Worm (Caenorhabditis elegans) whole organism, young adult: ENCODE measurements around the gene sbt-1.
A peak's percentile ranks its signal among the peaks of the same experiment; 100 is the strongest.

Experiments used
- D2030.7 ChIP-seq: fragments of 200-800 bp; sonication (Bioruptor generic); IDR thresholded peaks from 2 replicates; pipeline ENCODE4 v1.3.6; 2022; ENCODE audit warnings: missing genetic modification reagents, missing genetic modification characterization, missing compliant biosample characterization
- F23B12.7 ChIP-seq: sonication (generic microtip); optimal IDR thresholded peaks from 2 replicates; lab custom pipeline; 2017; ENCODE audit warnings: missing genetic modification characterization, mild to moderate bottlenecking, missing compliant biosample characterization, antibody characterized with exemption, moderate library complexity; ENCODE audit not compliant: insufficient read depth
- F33H1.4 ChIP-seq: fragments of 200-800 bp; sonication (Bioruptor generic); IDR thresholded peaks from 2 replicates; pipeline ENCODE4 v1.3.6; 2022; ENCODE audit warnings: missing genetic modification reagents, missing genetic modification characterization, missing compliant biosample characterization
- K11D2.4 ChIP-seq: fragments of 200-800 bp; sonication (Bioruptor generic); IDR thresholded peaks from 2 replicates; pipeline ENCODE4 v1.3.6; 2022; ENCODE audit warnings: missing genetic modification reagents, missing genetic modification characterization, missing compliant biosample characterization
- K12H6.12 ChIP-seq: fragments of 200-800 bp; sonication (Bioruptor generic); optimal IDR thresholded peaks from 2 replicates; lab custom pipeline; 2018; ENCODE audit warnings: mild to moderate bottlenecking, missing genetic modification characterization, missing compliant biosample characterization
- Y53G8AR.9 ChIP-seq: fragments of 200-800 bp; sonication (Bioruptor generic); conservative IDR thresholded peaks from 2 replicates; pipeline ENCODE4 v1.3.6; 2022; ENCODE audit warnings: missing genetic modification reagents, missing genetic modification characterization, missing compliant biosample characterization
- Y56A3A.18 ChIP-seq: fragments of 200-800 bp; sonication (Bioruptor generic); IDR thresholded peaks from 2 replicates; pipeline ENCODE4 v1.3.6; 2022; ENCODE audit warnings: missing genetic modification reagents, missing genetic modification characterization, missing compliant biosample characterization
- ZK185.1 ChIP-seq: sonication (generic microtip); optimal IDR thresholded peaks from 2 replicates; lab custom pipeline; 2016; ENCODE audit warnings: mild to moderate bottlenecking, missing genetic modification characterization, missing compliant biosample characterization; ENCODE audit not compliant: poor library complexity, severe bottlenecking
- attf-3 ChIP-seq: fragments of 200-800 bp; sonication (Bioruptor generic); conservative IDR thresholded peaks from 2 replicates; pipeline ENCODE4 v1.3.6; 2022; ENCODE audit warnings: missing genetic modification reagents, missing genetic modification characterization, missing compliant biosample characterization
- attf-5 ChIP-seq: fragments of 200-800 bp; sonication (Bioruptor generic); optimal IDR thresholded peaks from 2 replicates; lab custom pipeline; 2018; ENCODE audit warnings: mild to moderate bottlenecking, missing genetic modification characterization, missing compliant biosample characterization
- ceh-100 ChIP-seq: fragments of 200-800 bp; sonication (Bioruptor generic); IDR thresholded peaks from 2 replicates; pipeline ENCODE4 v1.3.6; 2022; ENCODE audit warnings: missing genetic modification reagents, missing genetic modification characterization, missing compliant biosample characterization
- ceh-27 ChIP-seq: fragments of 200-800 bp; sonication (Bioruptor generic); optimal IDR thresholded peaks from 2 replicates; lab custom pipeline; 2018; ENCODE audit warnings: mild to moderate bottlenecking, missing genetic modification characterization, moderate library complexity, missing compliant biosample characterization
- ceh-58 ChIP-seq: fragments of 200-800 bp; sonication (Bioruptor generic); IDR thresholded peaks from 2 replicates; pipeline ENCODE4 v1.3.6; 2022; ENCODE audit warnings: missing genetic modification characterization, missing compliant biosample characterization
- ceh-91 ChIP-seq: fragments of 200-800 bp; sonication (Bioruptor generic); IDR thresholded peaks from 2 replicates; pipeline ENCODE4 v1.3.6; 2022; ENCODE audit warnings: missing genetic modification reagents, missing genetic modification characterization, missing compliant biosample characterization
- chd-7 ChIP-seq: sonication (generic microtip); optimal IDR thresholded peaks from 2 replicates; lab custom pipeline; 2016; ENCODE audit warnings: mild to moderate bottlenecking, missing genetic modification characterization, moderate library complexity, missing compliant biosample characterization
- dox-1 ChIP-seq: fragments of 200-800 bp; sonication (Bioruptor generic); IDR thresholded peaks from 2 replicates; pipeline ENCODE4 v1.3.6; 2022; ENCODE audit warnings: missing genetic modification reagents, missing genetic modification characterization, missing compliant biosample characterization
- egl-18 ChIP-seq: fragments of 200-800 bp; sonication (Bioruptor generic); IDR thresholded peaks from 2 replicates; pipeline ENCODE4 v1.3.6; 2022; ENCODE audit warnings: missing genetic modification reagents, missing genetic modification characterization, missing compliant biosample characterization
- egrh-3 ChIP-seq: fragments of 200-800 bp; sonication (Bioruptor generic); IDR thresholded peaks from 2 replicates; pipeline ENCODE4 v1.3.6; 2022; ENCODE audit warnings: missing genetic modification reagents, missing genetic modification characterization, missing compliant biosample characterization
- hlh-12 ChIP-seq: sonication (generic microtip); optimal IDR thresholded peaks from 2 replicates; lab custom pipeline; 2016; ENCODE audit warnings: missing genetic modification characterization, missing compliant biosample characterization
- lag-1 ChIP-seq: fragments of 200-800 bp; sonication (Bioruptor generic); IDR thresholded peaks from 2 replicates; pipeline ENCODE4 v1.3.6; 2022; ENCODE audit warnings: missing genetic modification reagents, missing genetic modification characterization, missing compliant biosample characterization
- lin-35 ChIP-seq, 3 experiments: fragments of 150-350 bp in 2 of 3; sonication (generic microtip) in 1 of 3; optimal IDR thresholded peaks; 2 replicates each; lab custom pipeline; 2014 to 2018; ENCODE audit warnings: missing biosample characterization in 3 of 3, missing genetic modification characterization in 3 of 3, missing genetic modification reagents in 3 of 3
- lin-40 ChIP-seq: sonication (generic microtip); optimal IDR thresholded peaks from 2 replicates; lab custom pipeline; 2016; ENCODE audit warnings: missing genetic modification characterization, mild to moderate bottlenecking, missing compliant biosample characterization, missing genotype, missing genetic modification reagents
- lin-54 ChIP-seq: fragments of 200-800 bp; sonication (Bioruptor generic); optimal IDR thresholded peaks from 2 replicates; lab custom pipeline; 2018; ENCODE audit warnings: mild to moderate bottlenecking, missing genetic modification characterization, missing compliant biosample characterization
- lir-1 ChIP-seq: fragments of 200-800 bp; sonication (Bioruptor generic); conservative IDR thresholded peaks from 2 replicates; pipeline ENCODE4 v1.3.6; 2022; ENCODE audit warnings: missing genetic modification reagents, missing genetic modification characterization, missing compliant biosample characterization
- lsl-1 ChIP-seq: fragments of 200-800 bp; sonication (Bioruptor generic); optimal IDR thresholded peaks from 2 replicates; lab custom pipeline; 2018; ENCODE audit warnings: mild to moderate bottlenecking, missing genetic modification characterization, moderate library complexity, missing compliant biosample characterization
- madf-10 ChIP-seq: sonication (generic microtip); optimal IDR thresholded peaks from 2 replicates; lab custom pipeline; 2016; ENCODE audit warnings: mild to moderate bottlenecking, missing genetic modification characterization, missing compliant biosample characterization
- madf-3 ChIP-seq: fragments of 200-800 bp; sonication (Bioruptor generic); IDR thresholded peaks from 2 replicates; pipeline ENCODE4 v1.3.6; 2022; ENCODE audit warnings: missing genetic modification reagents, missing genetic modification characterization, missing compliant biosample characterization
- mcd-1 ChIP-seq: fragments of 200-800 bp; sonication (Bioruptor generic); IDR thresholded peaks from 2 replicates; pipeline ENCODE4 v1.3.6; 2022; ENCODE audit warnings: missing genetic modification reagents, missing genetic modification characterization, missing compliant biosample characterization
- mes-4 ChIP-seq: sonication (generic microtip); optimal IDR thresholded peaks from 2 replicates; lab custom pipeline; 2016; ENCODE audit warnings: missing genotype, missing genetic modification characterization, missing compliant biosample characterization
- mxl-1 ChIP-seq: sonication (generic microtip); optimal IDR thresholded peaks from 2 replicates; lab custom pipeline; 2016; ENCODE audit warnings: missing genetic modification characterization, missing compliant biosample characterization
- pbrm-1 ChIP-seq: fragments of 200-800 bp; sonication (Bioruptor generic); IDR thresholded peaks from 2 replicates; pipeline ENCODE4 v1.3.6; 2022; ENCODE audit warnings: missing genetic modification reagents, missing genetic modification characterization, missing compliant biosample characterization
- rcor-1 ChIP-seq: fragments of 200-800 bp; sonication (Bioruptor generic); IDR thresholded peaks from 2 replicates; pipeline ENCODE4 v1.3.6; 2022; ENCODE audit warnings: missing genetic modification reagents, missing genetic modification characterization, missing compliant biosample characterization
- rec-8 ChIP-seq, 2 experiments: sonication (generic microtip); optimal IDR thresholded peaks; 2 replicates each; lab custom pipeline; 2016; ENCODE audit warnings: mild to moderate bottlenecking in 2 of 2, missing genetic modification characterization in 2 of 2, missing genetic modification reagents in 2 of 2, missing genotype in 2 of 2, missing biosample characterization in 1 of 2, missing compliant biosample characterization in 1 of 2, moderate library complexity in 1 of 2
- rpc-1 ChIP-seq, 2 experiments: fragments of 150-350 bp in 1 of 2; sonication (generic microtip) in 1 of 2; optimal IDR thresholded peaks; 2 replicates each; lab custom pipeline; 2014 to 2018; ENCODE audit warnings: missing biosample characterization in 1 of 2, missing genetic modification characterization in 1 of 2, missing genetic modification reagents in 1 of 2, missing genotype in 1 of 2
- snpc-1.1 ChIP-seq: sonication (generic microtip); optimal IDR thresholded peaks from 2 replicates; lab custom pipeline; 2017; ENCODE audit warnings: missing genetic modification characterization, mild to moderate bottlenecking, missing compliant biosample characterization, antibody characterized with exemption, moderate library complexity, missing genotype, missing genetic modification reagents; ENCODE audit not compliant: insufficient read depth
- snpc-3.4 ChIP-seq: sonication (generic microtip); optimal IDR thresholded peaks from 2 replicates; lab custom pipeline; 2017; ENCODE audit warnings: missing genetic modification characterization, mild to moderate bottlenecking, missing compliant biosample characterization, antibody characterized with exemption, moderate library complexity, missing genotype, missing genetic modification reagents
- snpc-4 ChIP-seq, 5 experiments: fragments of 150-350 bp in 1 of 5; sonication (generic microtip) in 4 of 5; optimal IDR thresholded peaks; 2 replicates each; lab custom pipeline; 2014 to 2018; ENCODE audit warnings: missing genetic modification characterization in 5 of 5, missing biosample characterization in 3 of 5, antibody characterized with exemption in 2 of 5, mild to moderate bottlenecking in 2 of 5, missing compliant biosample characterization in 2 of 5, missing genotype in 2 of 5, moderate library complexity in 2 of 5, missing genetic modification reagents in 1 of 5
- tbx-9 ChIP-seq: sonication (generic microtip); optimal IDR thresholded peaks from 2 replicates; lab custom pipeline; 2016; ENCODE audit warnings: borderline replicate concordance, missing genetic modification characterization, inconsistent platforms, missing compliant biosample characterization
- tlf-1 ChIP-seq: fragments of 200-800 bp; sonication (Bioruptor generic); optimal IDR thresholded peaks from 2 replicates; lab custom pipeline; 2018; ENCODE audit warnings: mild to moderate bottlenecking, missing genetic modification characterization, missing compliant biosample characterization
- unc-130 ChIP-seq: sonication (generic microtip); optimal IDR thresholded peaks from 2 replicates; lab custom pipeline; 2016; ENCODE audit warnings: missing genetic modification reagents, missing genetic modification characterization, missing compliant biosample characterization
- ztf-25 ChIP-seq: fragments of 200-800 bp; sonication (Bioruptor generic); IDR thresholded peaks from 2 replicates; pipeline ENCODE4 v1.3.6; 2022; ENCODE audit warnings: missing genetic modification reagents, missing genetic modification characterization, missing compliant biosample characterization
- ztf-28 ChIP-seq: fragments of 200-800 bp; sonication (Bioruptor generic); IDR thresholded peaks from 2 replicates; pipeline ENCODE4 v1.3.6; 2022; ENCODE audit warnings: missing genetic modification reagents, missing genetic modification characterization, missing compliant biosample characterization

sbt-1 gene

DNA sequence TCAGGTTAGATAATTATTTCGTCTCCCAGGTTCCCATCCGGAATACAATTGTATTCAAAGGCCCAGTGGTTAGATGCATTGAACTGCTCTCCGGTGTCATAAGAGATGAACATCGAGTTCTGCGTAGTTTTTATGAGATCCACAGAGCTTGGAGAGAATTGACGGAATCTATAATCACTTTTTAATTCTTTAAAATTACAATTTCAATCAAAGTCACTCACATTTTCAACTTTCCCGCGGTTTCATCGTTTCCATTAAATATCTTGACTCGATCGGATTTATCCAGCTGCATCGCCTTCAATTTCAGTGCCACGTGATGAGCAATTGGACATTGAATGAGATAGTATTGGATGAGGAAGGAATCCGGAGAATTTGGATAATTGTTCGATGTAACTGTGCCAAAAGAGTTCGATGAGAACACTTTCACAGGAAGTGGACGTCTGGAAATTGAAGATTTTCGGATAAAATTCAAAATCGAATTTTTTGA, 19.1 kb upstream of the sbt-1 start (continued):
- TF ChIP-seq ztf-25 = no peak
- peak; percentile 76 for TF ChIP-seq chd-7 (tag; lab: Kevin White, UChicago)
- peak; percentile 62 for TF ChIP-seq tbx-9 (tag; lab: Kevin White, UChicago)
- TF ChIP-seq ceh-27 = no peak
- no peak for TF ChIP-seq snpc-1.1 (tag; lab: Kevin White, UChicago)
- no peak for TF ChIP-seq lin-35 (GFP tag; optimal IDR thresholded peaks at IDR 0.05; lab: Kevin White, UChicago)
- no peak for TF ChIP-seq egl-18 (GFP tag; lab: Robert Waterston, UW)
- TF ChIP-seq ceh-58 = no peak

DNA sequence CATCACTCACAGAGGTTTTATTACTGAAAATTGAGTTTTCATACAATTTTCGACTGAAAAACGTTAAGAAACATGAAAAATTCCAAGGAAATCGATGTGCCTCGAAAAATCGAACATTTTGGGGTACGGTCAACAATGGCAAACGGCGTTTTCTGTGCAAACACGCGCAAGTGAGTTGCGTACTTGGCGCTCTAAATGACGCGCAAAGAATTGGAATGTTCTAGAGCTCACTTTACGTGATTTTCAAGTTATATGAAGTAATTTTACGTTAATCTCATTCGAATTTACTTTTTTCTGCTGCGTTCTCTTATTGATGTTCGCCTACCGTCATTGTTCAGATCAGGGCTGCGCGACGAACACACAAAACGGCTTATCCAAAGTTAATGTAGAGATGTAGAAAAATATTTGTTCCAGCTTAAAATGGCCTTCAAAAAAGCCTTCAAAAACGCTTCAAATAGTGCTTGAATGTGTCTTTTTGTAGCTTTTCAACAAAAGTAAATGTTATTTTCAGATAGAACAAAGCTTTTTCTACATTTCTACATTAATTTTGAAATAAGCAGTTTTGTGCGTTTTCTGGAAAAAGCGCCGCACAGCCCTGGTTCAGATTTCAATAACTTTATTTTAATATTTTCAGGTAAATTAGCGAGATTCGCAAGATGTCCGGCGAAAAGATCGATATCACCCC, 17.0 kb upstream of the sbt-1 start, which contains the start of the genes F31D4.2 and fkb-6:
Gene F31D4.2 (minus strand): TSS at position 23 of the 685 bp plus-strand sequence.
Gene fkb-6 (plus strand): TSS at position 635 of the 685 bp plus-strand sequence.
- TF ChIP-seq F33H1.4 (GFP tag; lab: Robert Waterston, UW) = 0 out of 2 replicates have a peak, but pooled peaks have one; percentile 7
- TF ChIP-seq dox-1 (GFP tag; lab: Robert Waterston, UW) = peak; percentile 66
- TF ChIP-seq lsl-1 (GFP tag; lab: Kevin White, UChicago) = peak; percentile 88
- TF ChIP-seq lin-35 (GFP tag; optimal IDR thresholded peaks at IDR 0.05; lab: Kevin White, UChicago) = peak in 1 of 3 experiments; percentile 64
- TF ChIP-seq ceh-100 (GFP tag; lab: Robert Waterston, UW) = peak; percentile 50; the same call in 1 of the 2 replicates
- TF ChIP-seq D2030.7 (GFP tag; lab: Robert Waterston, UW) = peak; percentile 89
- TF ChIP-seq lag-1 = no peak
- TF ChIP-seq mes-4 (tag; lab: Kevin White, UChicago) = no peak
- TF ChIP-seq lin-40 = peak; percentile 57
- TF ChIP-seq madf-10 (tag; lab: Kevin White, UChicago) = peak; percentile 6
- TF ChIP-seq tbx-9 (tag; lab: Kevin White, UChicago) = no peak
- peak; percentile 18 for TF ChIP-seq snpc-1.1 (tag; lab: Kevin White, UChicago)
- TF ChIP-seq Y53G8AR.9 = peak; percentile 67
- no peak for TF ChIP-seq Y56A3A.18 (GFP tag; lab: Robert Waterston, UW)
- peak; percentile 61 for TF ChIP-seq lin-54
- TF ChIP-seq mxl-1 (tag; lab: Kevin White, UChicago) = no peak
- TF ChIP-seq unc-130 (GFP tag; lab: Kevin White, UChicago) = no peak
- 0 out of 2 replicates have a peak, but pooled peaks have one; percentile 4 for TF ChIP-seq egrh-3 (GFP tag; lab: Robert Waterston, UW)
- TF ChIP-seq hlh-12 = no peak
- TF ChIP-seq attf-3 (GFP tag; lab: Robert Waterston, UW) = 0 out of 2 replicates have a peak, but pooled peaks have one; percentile 44
- TF ChIP-seq snpc-3.4 (tag; lab: Kevin White, UChicago) = peak; percentile 49
- 0 out of 2 replicates have a peak, but pooled peaks have one; percentile 25 for TF ChIP-seq madf-3 (GFP tag; lab: Robert Waterston, UW)
- TF ChIP-seq tlf-1 (GFP tag; lab: Kevin White, UChicago) = peak; percentile 20
- peak; percentile 45 for TF ChIP-seq ZK185.1 (tag; lab: Kevin White, UChicago)
- TF ChIP-seq rec-8 (tag; optimal IDR thresholded peaks at IDR 0.05; lab: Kevin White, UChicago) = no peak
- peak; percentile 63 for TF ChIP-seq ceh-27
- TF ChIP-seq ztf-28 (GFP tag; lab: Robert Waterston, UW) = no peak
- TF ChIP-seq K11D2.4 = peak; percentile 62
- TF ChIP-seq rpc-1 (optimal IDR thresholded peaks at IDR 0.05; lab: Kevin White, UChicago) = peak; percentile 30
- TF ChIP-seq rpc-1 (tag; optimal IDR thresholded peaks at IDR 0.05; lab: Kevin White, UChicago) = no peak
- peak; percentile 79 for TF ChIP-seq rcor-1 (GFP tag; lab: Robert Waterston, UW)
- peak; percentile 66; the same call in 1 of the 2 replicates for TF ChIP-seq pbrm-1 (GFP tag; lab: Robert Waterston, UW)
- TF ChIP-seq attf-5 (GFP tag; lab: Kevin White, UChicago) = peak; percentile 43
- TF ChIP-seq F23B12.7 = peak; percentile 17
- TF ChIP-seq mcd-1 (GFP tag; lab: Robert Waterston, UW) = peak; percentile 70
- peak; percentile 35 for TF ChIP-seq K12H6.12 (tag; lab: Kevin White, UChicago)
- no peak for TF ChIP-seq snpc-4 (GFP tag; optimal IDR thresholded peaks at IDR 0.05; lab: Kevin White, UChicago)
- peak in 3 of 4 experiments; percentile 6 to 60 (median 23) for TF ChIP-seq snpc-4 (tag; optimal IDR thresholded peaks at IDR 0.05; lab: Kevin White, UChicago)
- 0 out of 2 replicates have a peak, but pooled peaks have one; percentile 6 for TF ChIP-seq lir-1 (GFP tag; lab: Robert Waterston, UW)
- TF ChIP-seq ceh-91 (GFP tag; lab: Robert Waterston, UW) = peak; percentile 46; the same call in 1 of the 2 replicates
